Fruit fly (Drosophila melanogaster) whole organism, embryonic: Measurements from ENCODE around the gene GstO3.

Source experiments
- CG10431 ChIP-seq: fragments of 200-800 bp; sonication (Bioruptor generic); optimal IDR thresholded peaks from 3 replicates; lab custom pipeline; 2018; ENCODE audit warnings: missing biosample characterization, mild to moderate bottlenecking, missing genetic modification characterization
- CG12071 ChIP-seq: fragments of 200-800 bp; sonication (Bioruptor generic); optimal IDR thresholded peaks from 3 replicates; lab custom pipeline; 2018; ENCODE audit warnings: missing biosample characterization, mild to moderate bottlenecking, missing genetic modification characterization
- CG12104 ChIP-seq: fragments of 200-800 bp; sonication (Bioruptor generic); optimal IDR thresholded peaks from 3 replicates; lab custom pipeline; 2016; ENCODE audit warnings: missing biosample characterization, missing genetic modification characterization
- CG12942 ChIP-seq: fragments of 200-800 bp; sonication (Bioruptor generic); optimal IDR thresholded peaks from 3 replicates; lab custom pipeline; 2016; ENCODE audit warnings: missing biosample characterization, missing genetic modification characterization
- CG14667 ChIP-seq: fragments of 200-800 bp; sonication (Bioruptor generic); IDR thresholded peaks from 2 replicates; pipeline ENCODE4 v1.3.6; 2022; ENCODE audit warnings: missing biosample characterization, missing genetic modification characterization
- CG15514 ChIP-seq: fragments of 200-800 bp; sonication (Bioruptor generic); optimal IDR thresholded peaks from 3 replicates; lab custom pipeline; 2017; ENCODE audit warnings: missing biosample characterization, missing genetic modification characterization, mild to moderate bottlenecking, moderate library complexity, missing genetic modification reagents
- CG1603 ChIP-seq: fragments of 200-800 bp; sonication (Bioruptor generic); optimal IDR thresholded peaks from 2 replicates; lab custom pipeline; 2019; ENCODE audit warnings: missing biosample characterization, mild to moderate bottlenecking, missing genetic modification characterization, moderate library complexity
- CG16815 ChIP-seq: fragments of 200-800 bp; sonication (Bioruptor generic); optimal IDR thresholded peaks from 3 replicates; lab custom pipeline; 2017; ENCODE audit warnings: missing biosample characterization, mild to moderate bottlenecking, missing genetic modification characterization
- CG16863 ChIP-seq: fragments of 200-800 bp; sonication (Bioruptor generic); optimal IDR thresholded peaks from 3 replicates; lab custom pipeline; 2016; ENCODE audit warnings: missing biosample characterization, missing genetic modification characterization
- CG18011 ChIP-seq: fragments of 200-800 bp; sonication (Bioruptor generic); optimal IDR thresholded peaks from 2 replicates; lab custom pipeline; 2017; ENCODE audit warnings: missing biosample characterization, missing genetic modification characterization, mild to moderate bottlenecking, moderate library complexity, missing genotype
- CG3065 ChIP-seq: fragments of 200-800 bp; sonication (Bioruptor generic); optimal IDR thresholded peaks from 2 replicates; lab custom pipeline; 2016; ENCODE audit warnings: missing biosample characterization, missing genetic modification characterization
- CG33213 ChIP-seq: fragments of 200-800 bp; sonication (Bioruptor generic); optimal IDR thresholded peaks from 3 replicates; lab custom pipeline; 2016; ENCODE audit warnings: missing biosample characterization, missing genetic modification characterization
- CG4854 ChIP-seq: fragments of 200-800 bp; sonication (Bioruptor generic); optimal IDR thresholded peaks from 2 replicates; lab custom pipeline; 2016; ENCODE audit warnings: missing biosample characterization, missing genetic modification characterization, inconsistent platforms
- CG7556 ChIP-seq: fragments of 200-800 bp; sonication (Bioruptor generic); optimal IDR thresholded peaks from 2 replicates; lab custom pipeline; 2017; ENCODE audit warnings: missing biosample characterization, mild to moderate bottlenecking, missing genetic modification characterization
- CG8290 ChIP-seq, 3 experiments: fragments of 200-800 bp; sonication (Bioruptor generic); optimal IDR thresholded peaks; 2 replicates each; lab custom pipeline; 2016 to 2019; ENCODE audit warnings: missing biosample characterization in 3 of 3, missing genetic modification characterization in 3 of 3, mild to moderate bottlenecking in 2 of 3, moderate library complexity in 1 of 3
- CG8765 ChIP-seq: fragments of 200-800 bp; sonication (Bioruptor generic); IDR thresholded peaks from 2 replicates; pipeline ENCODE4 v1.3.6; 2022; ENCODE audit warnings: missing biosample characterization, missing genetic modification characterization
- CoRest ChIP-seq: fragments of 200-800 bp; sonication (Bioruptor generic); optimal IDR thresholded peaks from 3 replicates; lab custom pipeline; 2018; ENCODE audit warnings: missing biosample characterization, mild to moderate bottlenecking, missing genetic modification characterization, moderate library complexity
- Eip74EF ChIP-seq, 2 experiments: fragments of 200-800 bp in 1 of 2; fragments of >200 bp in 1 of 2; sonication (Bioruptor generic) in 1 of 2; optimal IDR thresholded peaks; 2 replicates each; lab custom pipeline; 2017 to 2019; ENCODE audit warnings: missing biosample characterization in 2 of 2, missing genetic modification characterization in 2 of 2, mild to moderate bottlenecking in 1 of 2, moderate library complexity in 1 of 2
- HHEX ChIP-seq: fragments of 200-800 bp; sonication (Bioruptor generic); optimal IDR thresholded peaks from 3 replicates; lab custom pipeline; 2017; ENCODE audit warnings: missing biosample characterization, mild to moderate bottlenecking, missing genetic modification characterization, missing genetic modification reagents
- HLH4C ChIP-seq: fragments of 200-800 bp; sonication (Bioruptor generic); IDR thresholded peaks from 3 replicates; pipeline ENCODE4 v1.3.6; 2022; ENCODE audit warnings: missing biosample characterization, missing genetic modification characterization; ENCODE audit not compliant: partially characterized antibody
- HLHmδ ChIP-seq: fragments of 200-800 bp; sonication (Bioruptor generic); optimal IDR thresholded peaks from 2 replicates; lab custom pipeline; 2018; ENCODE audit warnings: missing biosample characterization, mild to moderate bottlenecking, missing genetic modification characterization, moderate library complexity
- Hey ChIP-seq: fragments of 200-800 bp; sonication (Bioruptor generic); optimal IDR thresholded peaks from 3 replicates; lab custom pipeline; 2018; ENCODE audit warnings: missing biosample characterization, mild to moderate bottlenecking, missing genetic modification characterization
- HmgD ChIP-seq: fragments of 200-800 bp; sonication (Bioruptor generic); optimal IDR thresholded peaks from 3 replicates; lab custom pipeline; 2016; ENCODE audit warnings: missing biosample characterization, missing genetic modification characterization
- Jarid2 ChIP-seq: fragments of 200-800 bp; sonication (Bioruptor generic); optimal IDR thresholded peaks from 3 replicates; lab custom pipeline; 2017; ENCODE audit warnings: mild to moderate bottlenecking, missing biosample characterization, missing genetic modification reagents, missing genetic modification characterization
- Lhr ChIP-seq: fragments of 200-800 bp; sonication (Bioruptor generic); optimal IDR thresholded peaks from 3 replicates; lab custom pipeline; 2017; ENCODE audit warnings: mild to moderate bottlenecking, missing biosample characterization, missing genetic modification reagents, missing genetic modification characterization
- MBD-R2 ChIP-seq: fragments of 200-800 bp; sonication (Bioruptor generic); IDR thresholded peaks from 2 replicates; pipeline ENCODE4 v1.3.6; 2022; ENCODE audit warnings: missing biosample characterization, missing genetic modification characterization
- NFAT ChIP-seq: fragments of 200-800 bp; sonication (Bioruptor generic); IDR thresholded peaks from 2 replicates; pipeline ENCODE4 v1.3.6; 2022; ENCODE audit warnings: missing biosample characterization, missing genetic modification characterization
- Oli ChIP-seq: fragments of 200-800 bp; sonication (Bioruptor generic); optimal IDR thresholded peaks from 2 replicates; lab custom pipeline; 2018; ENCODE audit warnings: missing biosample characterization, mild to moderate bottlenecking, missing genetic modification characterization, moderate library complexity
- PHDP ChIP-seq: fragments of 200-800 bp; sonication (Bioruptor generic); optimal IDR thresholded peaks from 3 replicates; lab custom pipeline; 2018; ENCODE audit warnings: missing biosample characterization, mild to moderate bottlenecking, missing genetic modification characterization, moderate library complexity
- Ssrp ChIP-seq: fragments of 200-800 bp; sonication (Bioruptor generic); optimal IDR thresholded peaks from 2 replicates; lab custom pipeline; 2018; ENCODE audit warnings: missing biosample characterization, mild to moderate bottlenecking, missing genetic modification characterization, moderate library complexity
- Stat92E ChIP-seq, 3 experiments: fragments of >200 bp in 2 of 3; fragments of 200-800 bp in 1 of 3; sonication (Bioruptor generic) in 1 of 3; optimal IDR thresholded peaks; 2 replicates each; lab custom pipeline; 2017 to 2019; ENCODE audit warnings: missing biosample characterization in 3 of 3, missing genetic modification characterization in 3 of 3, mild to moderate bottlenecking in 1 of 3, moderate library complexity in 1 of 3
- Vsx1 ChIP-seq: fragments of 200-800 bp; sonication (Bioruptor generic); optimal IDR thresholded peaks from 2 replicates; lab custom pipeline; 2017; ENCODE audit warnings: missing biosample characterization, mild to moderate bottlenecking, missing genetic modification characterization, missing genetic modification reagents
- Xbp1 ChIP-seq: fragments of 200-800 bp; sonication (Bioruptor generic); optimal IDR thresholded peaks from 3 replicates; lab custom pipeline; 2016; ENCODE audit warnings: missing biosample characterization, mild to moderate bottlenecking, missing genetic modification characterization
- az2 ChIP-seq: fragments of 200-800 bp; sonication (Bioruptor generic); optimal IDR thresholded peaks from 3 replicates; lab custom pipeline; 2016; ENCODE audit warnings: missing biosample characterization, missing genetic modification characterization
- dpn ChIP-seq, 2 experiments: fragments of 200-800 bp; sonication (Bioruptor generic); optimal IDR thresholded peaks; 3 replicates each; lab custom pipeline; 2016; ENCODE audit warnings: missing biosample characterization in 2 of 2, missing genetic modification characterization in 2 of 2
- hb ChIP-seq: fragments of 200-800 bp; sonication (Bioruptor generic); IDR thresholded peaks from 3 replicates; pipeline ENCODE4 v1.3.6; 2022; ENCODE audit warnings: missing biosample characterization, missing genetic modification characterization; ENCODE audit not compliant: partially characterized antibody
- hth ChIP-seq: fragments of >200 bp; optimal IDR thresholded peaks from 2 replicates; lab custom pipeline; 2017; ENCODE audit warnings: inconsistent platforms
- jigr1 ChIP-seq: fragments of 200-800 bp; sonication (Bioruptor generic); IDR thresholded peaks from 3 replicates; pipeline ENCODE4 v1.3.6; 2022; ENCODE audit warnings: missing biosample characterization, missing genetic modification characterization
- jing ChIP-seq: fragments of 200-800 bp; sonication (Bioruptor generic); optimal IDR thresholded peaks from 2 replicates; lab custom pipeline; 2018; ENCODE audit warnings: missing biosample characterization, mild to moderate bottlenecking, missing genetic modification characterization
- kah ChIP-seq: fragments of 200-800 bp; sonication (Bioruptor generic); optimal IDR thresholded peaks from 2 replicates; lab custom pipeline; 2018; ENCODE audit warnings: missing biosample characterization, mild to moderate bottlenecking, missing genetic modification characterization
- ken ChIP-seq: fragments of 200-800 bp; sonication (Bioruptor generic); IDR thresholded peaks from 3 replicates; pipeline ENCODE4 v1.3.6; 2022; ENCODE audit warnings: missing biosample characterization, missing genetic modification characterization
- lilli ChIP-seq: fragments of 200-800 bp; sonication (Bioruptor generic); optimal IDR thresholded peaks from 3 replicates; lab custom pipeline; 2016; ENCODE audit warnings: missing biosample characterization, missing genetic modification characterization
- luna ChIP-seq: fragments of 200-800 bp; sonication (Bioruptor generic); optimal IDR thresholded peaks from 2 replicates; lab custom pipeline; 2016; ENCODE audit warnings: missing biosample characterization, missing genetic modification characterization
- pita ChIP-seq: fragments of 200-800 bp; sonication (Bioruptor generic); optimal IDR thresholded peaks from 2 replicates; lab custom pipeline; 2017; ENCODE audit warnings: missing biosample characterization, mild to moderate bottlenecking, missing genetic modification characterization
- sisA ChIP-seq: fragments of 200-800 bp; sonication (Bioruptor generic); IDR thresholded peaks from 2 replicates; pipeline ENCODE4 v1.3.6; 2022; ENCODE audit warnings: missing biosample characterization, missing genetic modification characterization
- ssp ChIP-seq: fragments of 200-800 bp; sonication (Bioruptor generic); IDR thresholded peaks from 2 replicates; pipeline ENCODE4 v1.3.6; 2022; ENCODE audit warnings: missing biosample characterization, missing genetic modification characterization
- ttk ChIP-seq: fragments of 200-800 bp; sonication (Bioruptor generic); IDR thresholded peaks from 2 replicates; pipeline ENCODE4 v2.1.2; 2022; ENCODE audit warnings: missing biosample characterization, missing genetic modification characterization
- unpg ChIP-seq: fragments of 200-800 bp; sonication (Bioruptor generic); optimal IDR thresholded peaks from 3 replicates; lab custom pipeline; 2018; ENCODE audit warnings: missing biosample characterization, mild to moderate bottlenecking, missing genetic modification characterization, moderate library complexity

Gene GstO3

dm6 chr3L:8525691-8526421, 7.2 kb downstream of the GstO3 start (continued):
- no peak for TF ChIP-seq CG18011 (GFP tag; lab: Kevin White, UChicago)
- no peak for TF ChIP-seq Hey
- TF ChIP-seq luna (GFP tag; lab: Kevin White, UChicago), result no peak
- TF ChIP-seq CG15514, result peak; percentile 24
- peak; percentile 30 for TF ChIP-seq CG12071 (GFP tag; lab: Kevin White, UChicago)
- TF ChIP-seq CG16815 (GFP tag; lab: Kevin White, UChicago), result peak; percentile 35
- no peak for TF ChIP-seq MBD-R2
- TF ChIP-seq HHEX (GFP tag; lab: Kevin White, UChicago), result peak; percentile 65
- TF ChIP-seq lilli (GFP tag; lab: Kevin White, UChicago), result peak; percentile 69
- peak; percentile 33 for TF ChIP-seq unpg
- TF ChIP-seq CG12104, result no peak
- no peak for TF ChIP-seq CG8290 (GFP tag; optimal IDR thresholded peaks at IDR 0.05; lab: Kevin White, UChicago)
- TF ChIP-seq CG8290 (tag; optimal IDR thresholded peaks at IDR 0.05; lab: Kevin White, UChicago), result peak in 1 of 2 experiments; percentile 30
- TF ChIP-seq Jarid2 (GFP tag; lab: Kevin White, UChicago), result no peak
- TF ChIP-seq ttk, result no peak
- no peak for TF ChIP-seq pita (GFP tag; lab: Kevin White, UChicago)
- no peak for TF ChIP-seq CG33213 (GFP tag; lab: Kevin White, UChicago)
- no peak for TF ChIP-seq CG8765 (GFP tag; lab: Robert Waterston, UW)
- peak; percentile 8 for TF ChIP-seq CG1603 (tag; lab: Kevin White, UChicago)
- no peak for TF ChIP-seq CG12942 (GFP tag; lab: Kevin White, UChicago)
- TF ChIP-seq ken, result no peak
- TF ChIP-seq HmgD (GFP tag; lab: Kevin White, UChicago), result no peak
- no peak for TF ChIP-seq CG14667 (GFP tag; lab: Robert Waterston, UW)
- no peak for TF ChIP-seq kah (GFP tag; lab: Kevin White, UChicago)
- peak; percentile 24 for TF ChIP-seq Xbp1 (GFP tag; lab: Kevin White, UChicago)
- peak; percentile 35 for TF ChIP-seq CG7556 (GFP tag; lab: Kevin White, UChicago)
- peak in 1 of 2 experiments; percentile 28 for TF ChIP-seq Eip74EF (GFP tag; optimal IDR thresholded peaks at IDR 0.05; lab: Kevin White, UChicago)
- TF ChIP-seq hb (GFP tag; lab: Robert Waterston, UW), result no peak
- TF ChIP-seq jing (GFP tag; lab: Kevin White, UChicago), result no peak
- TF ChIP-seq CoRest (tag; lab: Kevin White, UChicago), result peak; percentile 63
- no peak for TF ChIP-seq HLHmδ (GFP tag; lab: Kevin White, UChicago)
- TF ChIP-seq Oli (tag; lab: Kevin White, UChicago), result peak; percentile 23
- no peak for TF ChIP-seq Ssrp (tag; lab: Kevin White, UChicago)
- no peak for TF ChIP-seq hth
- TF ChIP-seq sisA (GFP tag; lab: Robert Waterston, UW), result no peak
- peak in 1 of 2 experiments; percentile 66 for TF ChIP-seq dpn (GFP tag; optimal IDR thresholded peaks at IDR 0.05; lab: Kevin White, UChicago)
- no peak for TF ChIP-seq CG4854 (GFP tag; lab: Kevin White, UChicago)
- no peak for TF ChIP-seq Lhr (GFP tag; lab: Kevin White, UChicago)
- no peak for TF ChIP-seq Stat92E (GFP tag; optimal IDR thresholded peaks at IDR 0.05; lab: Kevin White, UChicago)
- peak; percentile 15 for TF ChIP-seq az2
- TF ChIP-seq CG16863 (GFP tag; lab: Kevin White, UChicago), result peak; percentile 1
- peak; percentile 35 for TF ChIP-seq PHDP (tag; lab: Kevin White, UChicago)
- TF ChIP-seq CG10431 (GFP tag; lab: Kevin White, UChicago), result no peak
- no peak for TF ChIP-seq NFAT (GFP tag; lab: Robert Waterston, UW)
- peak; percentile 19 for TF ChIP-seq Vsx1 (GFP tag; lab: Kevin White, UChicago)
- no peak for TF ChIP-seq CG3065 (GFP tag; lab: Kevin White, UChicago)
- no peak for TF ChIP-seq jigr1 (GFP tag; lab: Robert Waterston, UW)
- no peak for TF ChIP-seq HLH4C (GFP tag; lab: Robert Waterston, UW)
- no peak for TF ChIP-seq ssp (GFP tag; lab: Robert Waterston, UW)
